Fruit fly (Drosophila melanogaster) S2 (cell line): Measurements from ENCODE around the gene CG32625.

Source experiments
- CG8478 ChIP-seq: fragments of >200 bp; optimal IDR thresholded peaks from 2 replicates; lab custom pipeline; 2018
- CTCF ChIP-seq, 2 experiments: fragments of >200 bp; optimal IDR thresholded peaks; 2 replicates each; lab custom pipeline; 2018

DNA sequence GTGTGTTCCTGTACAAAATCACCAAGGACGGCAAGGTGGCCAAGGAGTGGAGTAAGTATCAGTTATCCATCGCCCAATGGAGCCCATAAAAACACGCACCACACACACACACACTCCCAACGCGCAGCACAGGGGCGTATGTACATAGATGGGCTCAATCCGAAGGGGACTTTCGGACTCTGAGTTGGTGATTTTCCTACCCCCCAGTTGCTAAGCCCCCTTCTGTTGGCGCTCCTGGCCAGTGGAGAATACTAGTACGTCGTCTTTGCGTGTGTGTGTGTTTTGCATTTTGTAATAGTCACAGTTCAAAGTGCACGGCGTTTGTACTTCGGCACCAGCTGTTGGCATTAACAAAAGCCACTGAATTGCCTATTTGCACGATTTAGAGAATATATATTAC lies 16.6 kb downstream of the CG32625 start:
- TF ChIP-seq CG8478 (lab: Kevin White, UChicago) = no peak
- no peak for TF ChIP-seq CTCF (optimal IDR thresholded peaks at IDR 0.05; lab: Kevin White, UChicago)
